Worm (Caenorhabditis elegans) whole organism, young adult: ENCODE measurements around the gene srh-308.

ENCODE experiments used
- B0261.1 ChIP-seq: sonication (generic microtip); optimal IDR thresholded peaks from 2 replicates; lab custom pipeline; 2016; ENCODE audit warnings: mild to moderate bottlenecking, missing genetic modification characterization, moderate library complexity, missing compliant biosample characterization
- F22D6.2 ChIP-seq: sonication (generic microtip); optimal IDR thresholded peaks from 2 replicates; lab custom pipeline; 2016; ENCODE audit warnings: mild to moderate bottlenecking, missing genetic modification characterization, missing compliant biosample characterization
- F23B12.7 ChIP-seq: sonication (generic microtip); optimal IDR thresholded peaks from 2 replicates; lab custom pipeline; 2017; ENCODE audit warnings: missing genetic modification characterization, mild to moderate bottlenecking, missing compliant biosample characterization, antibody characterized with exemption, moderate library complexity; ENCODE audit not compliant: insufficient read depth
- F37B4.10 ChIP-seq: fragments of 200-800 bp; sonication (Bioruptor generic); IDR thresholded peaks from 2 replicates; pipeline ENCODE4 v1.3.6; 2022; ENCODE audit warnings: missing genetic modification characterization, missing compliant biosample characterization
- F39B2.1 ChIP-seq: fragments of 200-800 bp; sonication (Bioruptor generic); IDR thresholded peaks from 2 replicates; pipeline ENCODE4 v1.3.6; 2022; ENCODE audit warnings: missing genetic modification reagents, missing genetic modification characterization, missing compliant biosample characterization
- F55B11.4 ChIP-seq: sonication (generic microtip); optimal IDR thresholded peaks from 2 replicates; lab custom pipeline; 2016; ENCODE audit warnings: missing compliant biosample characterization, missing genetic modification characterization, borderline replicate concordance; ENCODE audit not compliant: insufficient read depth
- T07F8.4 ChIP-seq: sonication (generic microtip); optimal IDR thresholded peaks from 2 replicates; lab custom pipeline; 2016; ENCODE audit warnings: mild to moderate bottlenecking, missing genetic modification characterization, moderate library complexity, missing compliant biosample characterization
- Y53F4B.3 ChIP-seq: fragments of 200-800 bp; sonication (Bioruptor generic); IDR thresholded peaks from 2 replicates; pipeline ENCODE4 v1.3.6; 2022; ENCODE audit warnings: missing genetic modification reagents, missing genetic modification characterization, missing compliant biosample characterization
- Y56A3A.18 ChIP-seq: fragments of 200-800 bp; sonication (Bioruptor generic); IDR thresholded peaks from 2 replicates; pipeline ENCODE4 v1.3.6; 2022; ENCODE audit warnings: missing genetic modification reagents, missing genetic modification characterization, missing compliant biosample characterization
- Y67H2A.10 ChIP-seq: fragments of 200-800 bp; sonication (Bioruptor generic); conservative IDR thresholded peaks from 2 replicates; pipeline ENCODE4 v1.3.6; 2022; ENCODE audit warnings: missing genetic modification reagents, missing genetic modification characterization, missing compliant biosample characterization
- aptf-3 ChIP-seq: fragments of 200-800 bp; sonication (Bioruptor generic); IDR thresholded peaks from 2 replicates; pipeline ENCODE4 v1.3.6; 2022; ENCODE audit warnings: missing genetic modification characterization, missing compliant biosample characterization
- atf-7 ChIP-seq: sonication (generic microtip); optimal IDR thresholded peaks from 2 replicates; lab custom pipeline; 2017; ENCODE audit warnings: mild to moderate bottlenecking, missing genetic modification characterization, missing compliant biosample characterization
- attf-5 ChIP-seq: fragments of 200-800 bp; sonication (Bioruptor generic); optimal IDR thresholded peaks from 2 replicates; lab custom pipeline; 2018; ENCODE audit warnings: mild to moderate bottlenecking, missing genetic modification characterization, missing compliant biosample characterization
- cebp-1 ChIP-seq, 2 experiments: fragments of 200-800 bp in 1 of 2; sonication (Bioruptor generic) in 1 of 2; sonication (generic microtip) in 1 of 2; IDR thresholded peaks in 1 of 2; optimal IDR thresholded peaks in 1 of 2; 2 replicates each; pipeline versions ENCODE4 v1.3.6 to Lab custom; 2017 to 2022; ENCODE audit warnings: missing compliant biosample characterization in 2 of 2, missing genetic modification characterization in 2 of 2, mild to moderate bottlenecking in 1 of 2, missing genetic modification reagents in 1 of 2, moderate library complexity in 1 of 2
- cebp-2 ChIP-seq: fragments of 200-800 bp; sonication (Bioruptor generic); IDR thresholded peaks from 2 replicates; pipeline ENCODE4 v1.3.6; 2022; ENCODE audit warnings: missing genetic modification characterization, missing compliant biosample characterization
- ceh-27 ChIP-seq: fragments of 200-800 bp; sonication (Bioruptor generic); optimal IDR thresholded peaks from 2 replicates; lab custom pipeline; 2018; ENCODE audit warnings: mild to moderate bottlenecking, missing genetic modification characterization, moderate library complexity, missing compliant biosample characterization
- ceh-40 ChIP-seq: fragments of 200-800 bp; sonication (Bioruptor generic); IDR thresholded peaks from 2 replicates; pipeline ENCODE4 v1.3.6; 2022; ENCODE audit warnings: missing genetic modification characterization, missing compliant biosample characterization
- chd-7 ChIP-seq: sonication (generic microtip); optimal IDR thresholded peaks from 2 replicates; lab custom pipeline; 2016; ENCODE audit warnings: mild to moderate bottlenecking, missing genetic modification characterization, moderate library complexity, missing compliant biosample characterization
- dox-1 ChIP-seq: fragments of 200-800 bp; sonication (Bioruptor generic); IDR thresholded peaks from 2 replicates; pipeline ENCODE4 v1.3.6; 2022; ENCODE audit warnings: missing genetic modification reagents, missing genetic modification characterization, missing compliant biosample characterization
- dpl-1 ChIP-seq: fragments of 150-350 bp; optimal IDR thresholded peaks from 2 replicates; lab custom pipeline; 2014; ENCODE audit warnings: missing biosample characterization, missing genetic modification reagents, missing genetic modification characterization
- efl-1 ChIP-seq: fragments of 150-350 bp; optimal IDR thresholded peaks from 2 replicates; lab custom pipeline; 2014; ENCODE audit warnings: missing biosample characterization, missing genetic modification reagents, missing genetic modification characterization
- egrh-3 ChIP-seq: fragments of 200-800 bp; sonication (Bioruptor generic); IDR thresholded peaks from 2 replicates; pipeline ENCODE4 v1.3.6; 2022; ENCODE audit warnings: missing genetic modification reagents, missing genetic modification characterization, missing compliant biosample characterization
- ets-4 ChIP-seq: fragments of 200-800 bp; sonication (Bioruptor generic); optimal IDR thresholded peaks from 2 replicates; lab custom pipeline; 2018; ENCODE audit warnings: mild to moderate bottlenecking, missing genetic modification characterization, missing compliant biosample characterization
- fkh-3 ChIP-seq: sonication (generic microtip); optimal IDR thresholded peaks from 2 replicates; lab custom pipeline; 2016; ENCODE audit warnings: mild to moderate bottlenecking, missing genetic modification characterization, missing compliant biosample characterization
- hmg-1.2 ChIP-seq: fragments of 200-800 bp; sonication (Bioruptor generic); IDR thresholded peaks from 2 replicates; pipeline ENCODE4 v1.3.6; 2022; ENCODE audit warnings: missing genetic modification reagents, missing genetic modification characterization, missing compliant biosample characterization
- hsf-1 ChIP-seq: fragments of 200-800 bp; sonication (Bioruptor generic); IDR thresholded peaks from 2 replicates; pipeline ENCODE4 v1.3.6; 2022; ENCODE audit warnings: missing genetic modification reagents, missing genetic modification characterization, missing compliant biosample characterization
- lin-26 ChIP-seq: fragments of 200-800 bp; sonication (Bioruptor generic); IDR thresholded peaks from 2 replicates; pipeline ENCODE4 v1.3.6; 2022; ENCODE audit warnings: missing genetic modification reagents, missing genetic modification characterization, missing compliant biosample characterization
- lin-35 ChIP-seq, 3 experiments: fragments of 150-350 bp in 2 of 3; sonication (generic microtip) in 1 of 3; optimal IDR thresholded peaks; 2 replicates each; lab custom pipeline; 2014 to 2018; ENCODE audit warnings: missing biosample characterization in 3 of 3, missing genetic modification characterization in 3 of 3, missing genetic modification reagents in 3 of 3
- madf-10 ChIP-seq: sonication (generic microtip); optimal IDR thresholded peaks from 2 replicates; lab custom pipeline; 2016; ENCODE audit warnings: mild to moderate bottlenecking, missing genetic modification characterization, missing compliant biosample characterization
- madf-6 ChIP-seq: fragments of 200-800 bp; sonication (Bioruptor generic); IDR thresholded peaks from 2 replicates; pipeline ENCODE4 v1.3.6; 2022; ENCODE audit warnings: missing genetic modification reagents, missing genetic modification characterization, missing compliant biosample characterization
- mcd-1 ChIP-seq: fragments of 200-800 bp; sonication (Bioruptor generic); IDR thresholded peaks from 2 replicates; pipeline ENCODE4 v1.3.6; 2022; ENCODE audit warnings: missing genetic modification reagents, missing genetic modification characterization, missing compliant biosample characterization
- mel-28 ChIP-seq: sonication (generic microtip); optimal IDR thresholded peaks from 2 replicates; lab custom pipeline; 2016; ENCODE audit warnings: borderline replicate concordance, mild to moderate bottlenecking, missing genetic modification characterization, missing compliant biosample characterization
- nfya-2 ChIP-seq: fragments of 200-800 bp; sonication (Bioruptor generic); IDR thresholded peaks from 2 replicates; pipeline ENCODE4 v1.3.6; 2022; ENCODE audit warnings: missing genetic modification reagents, missing genetic modification characterization, missing compliant biosample characterization
- nhr-120 ChIP-seq: fragments of 200-800 bp; sonication (Bioruptor generic); IDR thresholded peaks from 2 replicates; pipeline ENCODE4 v1.3.6; 2022; ENCODE audit warnings: missing genetic modification characterization, missing compliant biosample characterization
- nhr-179 ChIP-seq: sonication (generic microtip); optimal IDR thresholded peaks from 2 replicates; lab custom pipeline; 2016; ENCODE audit warnings: mild to moderate bottlenecking, missing genetic modification characterization, missing compliant biosample characterization
- rpc-1 ChIP-seq, 2 experiments: fragments of 150-350 bp in 1 of 2; sonication (generic microtip) in 1 of 2; optimal IDR thresholded peaks; 2 replicates each; lab custom pipeline; 2014 to 2018; ENCODE audit warnings: missing biosample characterization in 1 of 2, missing genetic modification characterization in 1 of 2, missing genetic modification reagents in 1 of 2, missing genotype in 1 of 2
- sea-2 ChIP-seq: fragments of 200-800 bp; sonication (Bioruptor generic); IDR thresholded peaks from 2 replicates; pipeline ENCODE4 v1.3.6; 2022; ENCODE audit warnings: missing genetic modification characterization, missing compliant biosample characterization
- somi-1 ChIP-seq: fragments of 200-800 bp; sonication (Bioruptor generic); optimal IDR thresholded peaks from 2 replicates; lab custom pipeline; 2018; ENCODE audit warnings: mild to moderate bottlenecking, missing genetic modification characterization, missing compliant biosample characterization
- tlf-1 ChIP-seq: fragments of 200-800 bp; sonication (Bioruptor generic); optimal IDR thresholded peaks from 2 replicates; lab custom pipeline; 2018; ENCODE audit warnings: mild to moderate bottlenecking, missing genetic modification characterization, missing compliant biosample characterization
- unc-62 ChIP-seq: fragments of 150-350 bp; optimal IDR thresholded peaks from 2 replicates; lab custom pipeline; 2014; ENCODE audit warnings: missing biosample characterization, missing genetic modification reagents, missing genetic modification characterization
- xnd-1 ChIP-seq: sonication (generic microtip); optimal IDR thresholded peaks from 2 replicates; lab custom pipeline; 2016; ENCODE audit warnings: missing genotype, missing genetic modification reagents, missing genetic modification characterization, missing compliant biosample characterization
- zfh-2 ChIP-seq: fragments of 200-800 bp; sonication (Bioruptor generic); conservative IDR thresholded peaks from 2 replicates; pipeline ENCODE4 v1.3.6; 2022; ENCODE audit warnings: missing genetic modification reagents, missing genetic modification characterization, missing compliant biosample characterization
- ztf-25 ChIP-seq: fragments of 200-800 bp; sonication (Bioruptor generic); IDR thresholded peaks from 2 replicates; pipeline ENCODE4 v1.3.6; 2022; ENCODE audit warnings: missing genetic modification reagents, missing genetic modification characterization, missing compliant biosample characterization

Gene srh-308

ce11 chrV:14011427-14011826 lies 5.9 kb downstream of the srh-308 start:
- TF ChIP-seq F55B11.4 (tag; lab: Kevin White, UChicago): no peak
- TF ChIP-seq madf-6 (GFP tag; lab: Robert Waterston, UW): peak; percentile 19; the same call in 1 of the 2 replicates
- no peak for TF ChIP-seq ceh-27
- no peak for TF ChIP-seq Y67H2A.10 (GFP tag; lab: Robert Waterston, UW)
- peak; percentile 91 for TF ChIP-seq egrh-3 (GFP tag; lab: Robert Waterston, UW)
- no peak for TF ChIP-seq chd-7 (tag; lab: Kevin White, UChicago)
- no peak for TF ChIP-seq T07F8.4 (tag; lab: Kevin White, UChicago)
- 0 out of 2 replicates have a peak, but pooled peaks have one; percentile 13 for TF ChIP-seq cebp-2 (GFP tag; lab: Robert Waterston, UW)
- no peak for TF ChIP-seq rpc-1 (optimal IDR thresholded peaks at IDR 0.05; lab: Kevin White, UChicago)
- TF ChIP-seq rpc-1 (tag; optimal IDR thresholded peaks at IDR 0.05; lab: Kevin White, UChicago): no peak
- no peak for TF ChIP-seq dox-1
- TF ChIP-seq madf-10: no peak
- TF ChIP-seq ztf-25 (GFP tag; lab: Robert Waterston, UW): peak; percentile 16; the same call in 1 of the 2 replicates
- no peak for TF ChIP-seq aptf-3 (GFP tag; lab: Robert Waterston, UW)
- TF ChIP-seq hmg-1.2 (GFP tag; lab: Robert Waterston, UW): 0 out of 2 replicates have a peak, but pooled peaks have one; percentile 20
- peak; percentile 93 for TF ChIP-seq zfh-2 (GFP tag; lab: Robert Waterston, UW)
- TF ChIP-seq xnd-1 (tag; lab: Kevin White, UChicago): no peak
- TF ChIP-seq B0261.1 (tag; lab: Kevin White, UChicago): no peak
- TF ChIP-seq somi-1 (GFP tag; lab: Kevin White, UChicago): no peak
- no peak for TF ChIP-seq F37B4.10 (GFP tag; lab: Robert Waterston, UW)
- 0 out of 2 replicates have a peak, but pooled peaks have one; percentile 17 for TF ChIP-seq F39B2.1 (GFP tag; lab: Robert Waterston, UW)
- TF ChIP-seq attf-5 (GFP tag; lab: Kevin White, UChicago): no peak
- TF ChIP-seq tlf-1 (GFP tag; lab: Kevin White, UChicago): no peak
- TF ChIP-seq hsf-1 (GFP tag; lab: Robert Waterston, UW): peak; percentile 27; the same call in 1 of the 2 replicates
- TF ChIP-seq mcd-1: peak; percentile 40; the same call in 1 of the 2 replicates
- TF ChIP-seq ceh-40 (GFP tag; lab: Robert Waterston, UW): no peak
- TF ChIP-seq lin-26 (GFP tag; lab: Robert Waterston, UW): peak; percentile 45; the same call in 1 of the 2 replicates
- no peak for TF ChIP-seq nfya-2
- TF ChIP-seq nhr-120 (GFP tag; lab: Robert Waterston, UW): no peak
- no peak for TF ChIP-seq F23B12.7 (tag; lab: Kevin White, UChicago)
- no peak for TF ChIP-seq dpl-1 (GFP tag; lab: Kevin White, UChicago)
- TF ChIP-seq fkh-3: no peak
- no peak for TF ChIP-seq Y53F4B.3 (GFP tag; lab: Robert Waterston, UW)

ce11 chrV:14010021-14010420 lies 7.4 kb downstream of the srh-308 start:
- TF ChIP-seq mel-28 (tag; lab: Kevin White, UChicago): no peak
- TF ChIP-seq efl-1: no peak
- no peak for TF ChIP-seq unc-62 (GFP tag; lab: Kevin White, UChicago)
- no peak for TF ChIP-seq lin-35 (GFP tag; optimal IDR thresholded peaks at IDR 0.05; lab: Kevin White, UChicago)
- TF ChIP-seq sea-2 (GFP tag; lab: Robert Waterston, UW): no peak
- no peak for TF ChIP-seq F22D6.2 (tag; lab: Kevin White, UChicago)
- TF ChIP-seq xnd-1 (tag; lab: Kevin White, UChicago): no peak
- no peak for TF ChIP-seq Y56A3A.18
- TF ChIP-seq ztf-25 (GFP tag; lab: Robert Waterston, UW): no peak
- no peak for TF ChIP-seq nfya-2
- TF ChIP-seq ets-4: no peak
- TF ChIP-seq nhr-179 (tag; lab: Kevin White, UChicago): no peak
- TF ChIP-seq atf-7 (tag; lab: Kevin White, UChicago): no peak
- no peak for TF ChIP-seq cebp-1 (GFP tag; IDR thresholded peaks at IDR 0.05; lab: Robert Waterston, UW)
- TF ChIP-seq cebp-1 (tag; optimal IDR thresholded peaks at IDR 0.05; lab: Kevin White, UChicago): no peak
